Worm (Caenorhabditis elegans): ENCODE data around the gene famh-136.

famh-136 gene

DNA sequence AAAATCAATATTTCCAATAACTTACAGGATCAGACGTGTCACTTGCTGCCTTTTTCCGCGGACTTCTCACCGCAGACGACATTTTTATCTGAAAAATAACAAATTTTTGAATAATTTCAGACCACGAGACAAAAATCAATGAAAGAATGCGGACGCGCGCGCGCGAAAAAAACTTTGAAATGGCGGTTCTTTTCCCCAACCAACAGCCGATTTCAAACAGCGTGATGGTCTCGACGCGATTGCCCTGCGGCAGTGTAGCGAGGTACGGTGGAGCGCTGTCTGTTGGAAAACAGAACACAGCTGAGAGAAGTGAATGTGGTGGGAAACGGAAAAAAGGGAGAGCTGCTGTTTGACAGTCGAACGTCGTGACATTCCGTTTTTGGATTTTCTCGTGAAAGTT is 16.5 kb downstream of the famh-136 start, which contains the start of gene lin-9 (continued):
- TF ChIP-seq mel-28 (tag; optimal IDR thresholded peaks at IDR 0.05; ENCODE audit: borderline replicate concordance), result no peak

DNA sequence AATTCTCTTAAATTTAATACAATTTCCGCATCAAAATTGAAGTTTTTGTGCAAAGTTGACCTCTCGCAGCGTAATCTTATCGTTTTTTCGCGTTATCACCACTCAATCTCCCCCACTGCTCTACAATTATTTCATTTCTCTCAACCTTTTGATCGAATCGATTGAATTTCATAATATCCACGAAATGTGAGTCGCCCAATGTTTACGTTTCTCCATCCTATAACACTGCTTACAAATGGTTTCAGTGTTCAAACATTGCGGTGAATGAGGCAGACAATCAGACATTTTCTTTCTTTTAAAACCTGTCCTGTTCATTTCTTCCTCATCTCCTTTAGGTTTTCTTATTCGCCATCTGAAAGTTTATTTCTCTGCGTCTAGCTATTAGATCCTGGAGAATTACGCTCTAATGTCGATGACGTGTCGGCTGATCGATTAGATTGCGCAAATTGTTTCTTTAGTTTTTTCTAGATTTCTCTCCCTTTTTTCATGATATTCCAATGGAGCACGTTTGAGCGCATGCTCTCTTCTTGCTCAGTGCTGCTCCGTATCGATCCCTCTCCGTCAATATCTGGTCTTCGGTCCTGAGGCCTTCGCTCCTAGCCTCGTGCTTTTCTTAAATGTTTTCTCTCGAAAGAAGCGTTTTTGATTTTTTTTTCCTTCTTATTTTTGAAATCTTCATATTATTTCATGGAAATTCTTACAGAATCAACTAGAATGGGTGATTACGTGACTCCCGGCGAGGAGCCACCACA is 17.5 kb downstream of the famh-136 start, which contains the start of gene unc-32:
unc-32 (plus strand) TSS at position 702 of the 752 bp plus-strand sequence.
- no peak for TF ChIP-seq bed-2 (GFP tag; IDR thresholded peaks at IDR 0.05)
- peak; percentile 18 for TF ChIP-seq lin-40 (tag; optimal IDR thresholded peaks at IDR 0.05)
- no peak for TF ChIP-seq ceh-27 (GFP tag; optimal IDR thresholded peaks at IDR 0.05)
- TF ChIP-seq zfh-2 (GFP tag; conservative IDR thresholded peaks at IDR 0.05), result peak; percentile 59
- 0 out of 2 replicates have a peak, but pooled peaks have one; percentile 5 for TF ChIP-seq hmg-1.2 (GFP tag; IDR thresholded peaks at IDR 0.05)
- no peak for TF ChIP-seq F57A8.1 (GFP tag; optimal IDR thresholded peaks at IDR 0.05)
- TF ChIP-seq sptf-2 (GFP tag; optimal IDR thresholded peaks at IDR 0.05), result no peak
- 0 out of 2 replicates have a peak, but pooled peaks have one; percentile 8 for TF ChIP-seq madf-6 (GFP tag; IDR thresholded peaks at IDR 0.05)
- peak; percentile 68 for TF ChIP-seq cebp-1 (GFP tag; IDR thresholded peaks at IDR 0.05)
- peak; percentile 84 for TF ChIP-seq cebp-1 (tag; optimal IDR thresholded peaks at IDR 0.05)
- TF ChIP-seq attf-5 (GFP tag; optimal IDR thresholded peaks at IDR 0.05), result peak; percentile 22
- TF ChIP-seq pha-4 (tag; optimal IDR thresholded peaks at IDR 0.05), result peak; percentile 37
- TF ChIP-seq lin-26 (GFP tag; IDR thresholded peaks at IDR 0.05), result no peak
- TF ChIP-seq F10E7.11 (tag; optimal IDR thresholded peaks at IDR 0.05), result no peak
- TF ChIP-seq lin-35 (GFP tag; optimal IDR thresholded peaks at IDR 0.05), result peak in 1 of 3 experiments; percentile 53
- no peak for TF ChIP-seq ama-1 (optimal IDR thresholded peaks at IDR 0.05)
- TF ChIP-seq ama-1 (GFP tag; optimal IDR thresholded peaks at IDR 0.05), result peak in 1 of 2 experiments; percentile 17
- peak; percentile 22 for TF ChIP-seq athp-1 (tag; optimal IDR thresholded peaks at IDR 0.05)
- peak in 1 of 2 experiments; percentile 29 for TF ChIP-seq let-607 (tag; optimal IDR thresholded peaks at IDR 0.05)
- TF ChIP-seq K12H6.12 (tag; optimal IDR thresholded peaks at IDR 0.05), result peak; percentile 24
- TF ChIP-seq chd-7 (tag; optimal IDR thresholded peaks at IDR 0.05), result peak; percentile 21
- peak; percentile 47; the same call in 1 of the 2 replicates for TF ChIP-seq pbrm-1 (GFP tag; IDR thresholded peaks at IDR 0.05)

- TF ChIP-seq hlh-12 (tag; optimal IDR thresholded peaks at IDR 0.05) (no peak), sdz-38 (tag; optimal IDR thresholded peaks at IDR 0.05) (no peak), atf-7 (tag; optimal IDR thresholded peaks at IDR 0.05) (no peak)
Observed at ce11 chrIII:8910139-8910538, 22.6 kb downstream of the famh-136 start.

- TF ChIP-seq F52B5.7 (tag; optimal IDR thresholded peaks at IDR 0.05) (no peak), atf-7 (tag; optimal IDR thresholded peaks at IDR 0.05) (peak; percentile 2), nfyb-1 (GFP tag; IDR thresholded peaks at IDR 0.05) (peak; percentile 51; the same call in 1 of the 2 replicates), Y53G8AR.9 (GFP tag; conservative IDR thresholded peaks at IDR 0.05) (0 out of 2 replicates have a peak, but pooled peaks have one; percentile 45)
Observed at ce11 chrIII:8911598-8912194, 24.1 kb downstream of the famh-136 start, which contains the start of gene tpk-1. tpk-1 (plus strand) TSS chrIII:8912144.

DNA sequence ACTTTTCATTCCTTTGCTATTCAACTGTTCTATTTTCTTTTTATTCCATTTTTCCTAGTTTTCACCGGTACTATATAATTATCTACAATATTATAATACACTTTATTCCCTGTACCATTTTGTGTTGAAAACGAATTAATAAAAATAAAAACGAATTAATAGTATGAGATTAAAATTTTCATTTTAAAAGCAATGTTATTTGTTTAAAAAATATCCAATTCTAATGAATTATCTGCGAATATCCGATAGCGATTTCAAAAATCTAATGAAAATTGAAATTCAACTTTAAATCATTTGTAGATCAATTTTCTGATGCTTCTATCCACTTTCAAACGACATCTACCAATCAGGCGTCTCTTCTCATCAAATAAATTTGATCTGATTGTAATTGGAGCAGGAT is 25.9 kb downstream of the famh-136 start, which contains the start of gene trxr-2:
trxr-2 (plus strand) TSS at position 301 of the 400 bp plus-strand sequence.
- no peak for TF ChIP-seq tbp1 (GFP tag; optimal IDR thresholded peaks at IDR 0.05)
- TF ChIP-seq B0261.1 (tag; optimal IDR thresholded peaks at IDR 0.05), result no peak
- TF ChIP-seq lin-54 (GFP tag; optimal IDR thresholded peaks at IDR 0.05), result no peak
- no peak for TF ChIP-seq F39B2.1 (GFP tag; IDR thresholded peaks at IDR 0.05)
- no peak for TF ChIP-seq egrh-3 (GFP tag; IDR thresholded peaks at IDR 0.05)
- TF ChIP-seq mcd-1 (GFP tag; IDR thresholded peaks at IDR 0.05), result no peak
- TF ChIP-seq B0336.3 (GFP tag; IDR thresholded peaks at IDR 0.05), result no peak
- no peak for TF ChIP-seq K12H6.12 (tag; optimal IDR thresholded peaks at IDR 0.05)
- no peak for TF ChIP-seq C17E4.6 (GFP tag; IDR thresholded peaks at IDR 0.05)
- no peak for TF ChIP-seq B0035.1 (tag; optimal IDR thresholded peaks at IDR 0.05)
- TF ChIP-seq F52B5.7 (tag; optimal IDR thresholded peaks at IDR 0.05), result no peak
- TF ChIP-seq T07F8.4 (tag; optimal IDR thresholded peaks at IDR 0.05), result no peak

Measured in whole organism, young adult.